Fruit fly (Drosophila melanogaster) whole organism, embryonic: ENCODE results near the gene CG7991.

Source experiments
- CG4707 ChIP-seq: fragments of 200-800 bp; sonication (Bioruptor generic); optimal IDR thresholded peaks from 2 replicates; lab custom pipeline; 2018; ENCODE audit warnings: missing biosample characterization, mild to moderate bottlenecking, missing genetic modification characterization, moderate library complexity
- CG7786 ChIP-seq: fragments of 200-800 bp; sonication (Bioruptor generic); optimal IDR thresholded peaks from 2 replicates; lab custom pipeline; 2016; ENCODE audit warnings: missing biosample characterization, missing genetic modification characterization
- Ets65A ChIP-seq: fragments of 200-800 bp; sonication (Bioruptor generic); peaks from one replicate; lab custom pipeline; 2016; ENCODE audit warnings: missing biosample characterization, missing genetic modification characterization
- Ssrp ChIP-seq: fragments of 200-800 bp; sonication (Bioruptor generic); optimal IDR thresholded peaks from 2 replicates; lab custom pipeline; 2018; ENCODE audit warnings: missing biosample characterization, mild to moderate bottlenecking, missing genetic modification characterization, moderate library complexity
- bab2 ChIP-seq: fragments of 200-800 bp; sonication (Bioruptor generic); optimal IDR thresholded peaks from 2 replicates; lab custom pipeline; 2016; ENCODE audit warnings: missing biosample characterization, missing genetic modification characterization
- her ChIP-seq: fragments of 200-800 bp; sonication (Bioruptor generic); optimal IDR thresholded peaks from 2 replicates; lab custom pipeline; 2016; ENCODE audit warnings: missing biosample characterization, missing genetic modification characterization
- sr ChIP-seq: fragments of 200-800 bp; sonication (Bioruptor generic); IDR thresholded peaks from 3 replicates; pipeline ENCODE4 v1.3.6; 2022; ENCODE audit warnings: missing biosample characterization, missing genetic modification characterization
- tna ChIP-seq: fragments of 200-800 bp; sonication (Bioruptor generic); IDR thresholded peaks from 2 replicates; pipeline ENCODE4 v1.3.6; 2022; ENCODE audit warnings: missing biosample characterization, missing genetic modification characterization; ENCODE audit not compliant: partially characterized antibody
- trem ChIP-seq: fragments of 200-800 bp; optimal IDR thresholded peaks from 3 replicates; lab custom pipeline; 2019; ENCODE audit warnings: missing biosample characterization, mild to moderate bottlenecking, missing genetic modification characterization, moderate library complexity

dm6 chr3L:1661738-1662370, 12.7 kb upstream of the CG7991 start:
- TF ChIP-seq CG4707 (GFP tag; lab: Kevin White, UChicago) (no peak), bab2 (GFP tag; lab: Kevin White, UChicago) (no peak), tna (GFP tag; lab: Robert Waterston, UW) (no peak), Ets65A (GFP tag; lab: Kevin White, UChicago) (no peak), her (no peak), sr (GFP tag; lab: Robert Waterston, UW) (no peak), CG7786 (no peak), Ssrp (tag; lab: Kevin White, UChicago) (no peak), trem (tag; lab: Kevin White, UChicago) (no peak)
